Fruit fly (Drosophila melanogaster) whole organism, embryonic: Measurements from ENCODE around the gene Pi3K21B.

ENCODE experiments used
- Atf6 ChIP-seq: fragments of 200-800 bp; sonication (Bioruptor generic); IDR thresholded peaks from 2 replicates; pipeline ENCODE4 v1.3.6; 2022; ENCODE audit warnings: missing biosample characterization, missing genetic modification characterization
- Bgb ChIP-seq: fragments of 200-800 bp; sonication (Bioruptor generic); IDR thresholded peaks from 2 replicates; pipeline ENCODE4 v1.3.6; 2022; ENCODE audit warnings: missing biosample characterization, missing genetic modification characterization; ENCODE audit not compliant: partially characterized antibody
- CG11695 ChIP-seq: fragments of 200-800 bp; sonication (Bioruptor generic); IDR thresholded peaks from 3 replicates; pipeline ENCODE4 v1.3.6; 2022; ENCODE audit warnings: missing biosample characterization, missing genetic modification characterization
- CG11723 ChIP-seq: fragments of 200-800 bp; sonication (Bioruptor generic); optimal IDR thresholded peaks from 2 replicates; lab custom pipeline; 2017; ENCODE audit warnings: missing biosample characterization, mild to moderate bottlenecking, missing genetic modification characterization
- CG13424 ChIP-seq: fragments of 200-800 bp; sonication (Bioruptor generic); optimal IDR thresholded peaks from 2 replicates; lab custom pipeline; 2019; ENCODE audit warnings: missing biosample characterization, mild to moderate bottlenecking, missing genetic modification characterization, moderate library complexity
- CG14014 ChIP-seq: fragments of 200-800 bp; sonication (Bioruptor generic); IDR thresholded peaks from 2 replicates; pipeline ENCODE4 v1.3.6; 2022; ENCODE audit warnings: missing biosample characterization, missing genetic modification characterization
- CG31365 ChIP-seq: fragments of 200-800 bp; sonication (Bioruptor generic); optimal IDR thresholded peaks from 2 replicates; lab custom pipeline; 2018; ENCODE audit warnings: missing biosample characterization, mild to moderate bottlenecking, missing genetic modification characterization
- CG33557 ChIP-seq: fragments of 200-800 bp; sonication (Bioruptor generic); optimal IDR thresholded peaks from 2 replicates; lab custom pipeline; 2019; ENCODE audit warnings: missing biosample characterization, mild to moderate bottlenecking, missing genetic modification characterization, moderate library complexity
- CG3847 ChIP-seq: fragments of 200-800 bp; sonication (Bioruptor generic); IDR thresholded peaks from 2 replicates; pipeline ENCODE4 v1.3.6; 2022; ENCODE audit warnings: missing biosample characterization, missing genetic modification characterization
- CG4328 ChIP-seq: fragments of 200-800 bp; sonication (Bioruptor generic); optimal IDR thresholded peaks from 3 replicates; lab custom pipeline; 2017; ENCODE audit warnings: missing biosample characterization, missing genetic modification reagents, missing genetic modification characterization
- CG4404 ChIP-seq: fragments of 200-800 bp; sonication (Bioruptor generic); IDR thresholded peaks from 2 replicates; pipeline ENCODE4 v1.3.6; 2022; ENCODE audit warnings: missing biosample characterization, missing genetic modification characterization
- CG4617 ChIP-seq: fragments of 200-800 bp; sonication (Bioruptor generic); optimal IDR thresholded peaks from 3 replicates; lab custom pipeline; 2016; ENCODE audit warnings: missing biosample characterization, missing genetic modification characterization, borderline replicate concordance
- CG6654 ChIP-seq: fragments of 200-800 bp; sonication (Bioruptor generic); optimal IDR thresholded peaks from 2 replicates; lab custom pipeline; 2017; ENCODE audit warnings: missing biosample characterization, mild to moderate bottlenecking, missing genetic modification characterization
- CG6689 ChIP-seq: fragments of 200-800 bp; sonication (Bioruptor generic); IDR thresholded peaks from 2 replicates; pipeline ENCODE4 v1.3.6; 2022; ENCODE audit warnings: missing biosample characterization, missing genetic modification characterization
- CG7928 ChIP-seq: fragments of 200-800 bp; sonication (Bioruptor generic); optimal IDR thresholded peaks from 2 replicates; lab custom pipeline; 2017; ENCODE audit warnings: missing biosample characterization, mild to moderate bottlenecking, missing genetic modification characterization
- CG8359 ChIP-seq: fragments of 200-800 bp; sonication (Bioruptor generic); optimal IDR thresholded peaks from 2 replicates; lab custom pipeline; 2017; ENCODE audit warnings: missing biosample characterization, mild to moderate bottlenecking, missing genetic modification characterization, borderline replicate concordance
- CG9727 ChIP-seq: fragments of 200-800 bp; sonication (Bioruptor generic); optimal IDR thresholded peaks from 3 replicates; lab custom pipeline; 2017; ENCODE audit warnings: missing biosample characterization, mild to moderate bottlenecking, missing genetic modification characterization
- CTCF ChIP-seq: fragments of 200-800 bp; sonication (Bioruptor generic); optimal IDR thresholded peaks from 2 replicates; lab custom pipeline; 2017; ENCODE audit warnings: missing biosample characterization, mild to moderate bottlenecking, missing genetic modification characterization, moderate library complexity
- D19A ChIP-seq: fragments of 200-800 bp; optimal IDR thresholded peaks from 3 replicates; lab custom pipeline; 2019; ENCODE audit warnings: missing biosample characterization, mild to moderate bottlenecking, missing genetic modification characterization, moderate library complexity
- Dll ChIP-seq: fragments of 200-800 bp; sonication (Bioruptor generic); IDR thresholded peaks from 4 replicates; pipeline ENCODE4 v1.3.6; 2022; ENCODE audit warnings: missing biosample characterization, missing genetic modification characterization; ENCODE audit not compliant: partially characterized antibody
- HLHmδ ChIP-seq: fragments of 200-800 bp; sonication (Bioruptor generic); optimal IDR thresholded peaks from 2 replicates; lab custom pipeline; 2018; ENCODE audit warnings: missing biosample characterization, mild to moderate bottlenecking, missing genetic modification characterization, moderate library complexity
- Hr51 ChIP-seq, 2 experiments: fragments of 200-800 bp; sonication (Bioruptor generic); optimal IDR thresholded peaks; 2 replicates in 1 of 2; 3 replicates in 1 of 2; lab custom pipeline; 2016 to 2018; ENCODE audit warnings: missing biosample characterization in 2 of 2, missing genetic modification characterization in 2 of 2, mild to moderate bottlenecking in 1 of 2, moderate library complexity in 1 of 2
- Hr78 ChIP-seq, 2 experiments: fragments of 200-800 bp in 1 of 2; fragments of >200 bp in 1 of 2; sonication (Bioruptor generic) in 1 of 2; optimal IDR thresholded peaks; 2 replicates each; lab custom pipeline; 2017 to 2019; ENCODE audit warnings: missing biosample characterization in 2 of 2, missing genetic modification characterization in 2 of 2, mild to moderate bottlenecking in 1 of 2, moderate library complexity in 1 of 2
- Kr ChIP-seq: fragments of 200-800 bp; sonication (Bioruptor generic); optimal IDR thresholded peaks from 2 replicates; lab custom pipeline; 2017; ENCODE audit warnings: missing biosample characterization, mild to moderate bottlenecking, missing genetic modification characterization
- Lhr ChIP-seq: fragments of 200-800 bp; sonication (Bioruptor generic); optimal IDR thresholded peaks from 3 replicates; lab custom pipeline; 2017; ENCODE audit warnings: mild to moderate bottlenecking, missing biosample characterization, missing genetic modification reagents, missing genetic modification characterization
- Med ChIP-seq: fragments of 200-800 bp; sonication (Bioruptor generic); peaks from one replicate; lab custom pipeline; 2016; ENCODE audit warnings: missing biosample characterization, missing genetic modification characterization, mild to moderate bottlenecking, inconsistent platforms, moderate library complexity
- Myb ChIP-seq: fragments of 200-800 bp; sonication (Bioruptor generic); optimal IDR thresholded peaks from 2 replicates; lab custom pipeline; 2016; ENCODE audit warnings: missing biosample characterization, missing genetic modification characterization
- Nf-YB ChIP-seq: fragments of 200-800 bp; sonication (Bioruptor generic); optimal IDR thresholded peaks from 3 replicates; lab custom pipeline; 2019; ENCODE audit warnings: missing biosample characterization, mild to moderate bottlenecking, missing genetic modification characterization, moderate library complexity
- NfI ChIP-seq: fragments of 200-800 bp; sonication (Bioruptor generic); optimal IDR thresholded peaks from 3 replicates; lab custom pipeline; 2018; ENCODE audit warnings: missing biosample characterization, mild to moderate bottlenecking, missing genetic modification characterization, moderate library complexity
- Oli ChIP-seq: fragments of 200-800 bp; sonication (Bioruptor generic); optimal IDR thresholded peaks from 2 replicates; lab custom pipeline; 2018; ENCODE audit warnings: missing biosample characterization, mild to moderate bottlenecking, missing genetic modification characterization, moderate library complexity
- Sox102F ChIP-seq: fragments of 200-800 bp; sonication (Bioruptor generic); optimal IDR thresholded peaks from 2 replicates; lab custom pipeline; 2018; ENCODE audit warnings: missing biosample characterization, mild to moderate bottlenecking, missing genetic modification characterization, moderate library complexity
- amos ChIP-seq: fragments of 200-800 bp; sonication (Bioruptor generic); IDR thresholded peaks from 2 replicates; pipeline ENCODE4 v1.3.6; 2022; ENCODE audit warnings: missing biosample characterization, missing genetic modification characterization; ENCODE audit not compliant: partially characterized antibody
- aop ChIP-seq: fragments of 200-800 bp; sonication (Bioruptor generic); IDR thresholded peaks from 2 replicates; pipeline ENCODE4 v1.3.6; 2022; ENCODE audit warnings: missing biosample characterization, missing genetic modification characterization
- ato ChIP-seq: fragments of 200-800 bp; sonication (Bioruptor generic); IDR thresholded peaks from 2 replicates; pipeline ENCODE4 v1.3.6; 2022; ENCODE audit warnings: missing biosample characterization, missing genetic modification characterization; ENCODE audit not compliant: partially characterized antibody
- az2 ChIP-seq: fragments of 200-800 bp; sonication (Bioruptor generic); optimal IDR thresholded peaks from 3 replicates; lab custom pipeline; 2016; ENCODE audit warnings: missing biosample characterization, missing genetic modification characterization
- caup ChIP-seq: fragments of 200-800 bp; sonication (Bioruptor generic); optimal IDR thresholded peaks from 3 replicates; lab custom pipeline; 2017; ENCODE audit warnings: missing biosample characterization, mild to moderate bottlenecking, missing genetic modification characterization, moderate library complexity; ENCODE audit not compliant: severe bottlenecking
- disco-r ChIP-seq: fragments of 200-800 bp; sonication (Bioruptor generic); optimal IDR thresholded peaks from 2 replicates; lab custom pipeline; 2016; ENCODE audit warnings: missing biosample characterization, missing genetic modification characterization
- gcm ChIP-seq: fragments of 200-800 bp; sonication (Bioruptor generic); optimal IDR thresholded peaks from 2 replicates; lab custom pipeline; 2019; ENCODE audit warnings: missing biosample characterization, mild to moderate bottlenecking, missing genetic modification characterization, moderate library complexity
- gem ChIP-seq: fragments of 200-800 bp; sonication (Bioruptor generic); optimal IDR thresholded peaks from 2 replicates; lab custom pipeline; 2019; ENCODE audit warnings: missing biosample characterization, mild to moderate bottlenecking, missing genetic modification characterization, moderate library complexity
- gfzf ChIP-seq: fragments of 200-800 bp; sonication (Bioruptor generic); optimal IDR thresholded peaks from 2 replicates; lab custom pipeline; 2016; ENCODE audit warnings: missing biosample characterization, mild to moderate bottlenecking, missing genetic modification characterization, moderate library complexity
- gsb ChIP-seq: fragments of 200-800 bp; sonication (Bioruptor generic); IDR thresholded peaks from 2 replicates; pipeline ENCODE4 v1.3.6; 2022; ENCODE audit warnings: missing biosample characterization, missing genetic modification characterization
- pan ChIP-seq, 4 experiments: fragments of >200 bp in 3 of 4; fragments of 200-800 bp in 1 of 4; sonication (Bioruptor generic) in 1 of 4; optimal IDR thresholded peaks in 3 of 4; IDR thresholded peaks in 1 of 4; 2 replicates each; pipeline versions ENCODE4 v1.3.6 to Lab custom; 2017 to 2022; ENCODE audit warnings: missing biosample characterization in 2 of 4, missing genetic modification characterization in 2 of 4, mixed read lengths in 1 of 4
- ro ChIP-seq: fragments of 200-800 bp; sonication (Bioruptor generic); IDR thresholded peaks from 2 replicates; pipeline ENCODE4 v1.3.6; 2022; ENCODE audit warnings: missing biosample characterization, missing genetic modification characterization
- tgo ChIP-seq: fragments of 200-800 bp; sonication (Bioruptor generic); IDR thresholded peaks from 3 replicates; pipeline ENCODE4 v1.3.6; 2022; ENCODE audit warnings: missing biosample characterization, missing genetic modification characterization
- vnd ChIP-seq: fragments of 200-800 bp; sonication (Bioruptor generic); IDR thresholded peaks from 3 replicates; pipeline ENCODE4 v1.3.6; 2022; ENCODE audit warnings: missing biosample characterization, missing genetic modification characterization; ENCODE audit not compliant: partially characterized antibody

The Pi3K21B gene

dm6 chr2L:292301-292700 lies 5.4 kb upstream of the Pi3K21B start, which contains the start of gene CG11562 (continued):
- peak; percentile 53; the same call in 1 of the 4 replicates for TF ChIP-seq Dll (GFP tag; lab: Robert Waterston, UW)
- TF ChIP-seq gcm (GFP tag; lab: Kevin White, UChicago), result no peak
- no peak for TF ChIP-seq CG4404
- no peak for TF ChIP-seq Oli (tag; lab: Kevin White, UChicago)
- no peak for TF ChIP-seq gsb (GFP tag; lab: Robert Waterston, UW)
- TF ChIP-seq CTCF (GFP tag; lab: Kevin White, UChicago), result peak; percentile 44
- TF ChIP-seq CG7928 (GFP tag; lab: Kevin White, UChicago), result no peak
- TF ChIP-seq gfzf, result peak; percentile 76
- TF ChIP-seq CG11695 (GFP tag; lab: Robert Waterston, UW), result no peak
- TF ChIP-seq Nf-YB (GFP tag; lab: Kevin White, UChicago), result no peak
- TF ChIP-seq CG4617 (GFP tag; lab: Kevin White, UChicago), result no peak

DNA sequence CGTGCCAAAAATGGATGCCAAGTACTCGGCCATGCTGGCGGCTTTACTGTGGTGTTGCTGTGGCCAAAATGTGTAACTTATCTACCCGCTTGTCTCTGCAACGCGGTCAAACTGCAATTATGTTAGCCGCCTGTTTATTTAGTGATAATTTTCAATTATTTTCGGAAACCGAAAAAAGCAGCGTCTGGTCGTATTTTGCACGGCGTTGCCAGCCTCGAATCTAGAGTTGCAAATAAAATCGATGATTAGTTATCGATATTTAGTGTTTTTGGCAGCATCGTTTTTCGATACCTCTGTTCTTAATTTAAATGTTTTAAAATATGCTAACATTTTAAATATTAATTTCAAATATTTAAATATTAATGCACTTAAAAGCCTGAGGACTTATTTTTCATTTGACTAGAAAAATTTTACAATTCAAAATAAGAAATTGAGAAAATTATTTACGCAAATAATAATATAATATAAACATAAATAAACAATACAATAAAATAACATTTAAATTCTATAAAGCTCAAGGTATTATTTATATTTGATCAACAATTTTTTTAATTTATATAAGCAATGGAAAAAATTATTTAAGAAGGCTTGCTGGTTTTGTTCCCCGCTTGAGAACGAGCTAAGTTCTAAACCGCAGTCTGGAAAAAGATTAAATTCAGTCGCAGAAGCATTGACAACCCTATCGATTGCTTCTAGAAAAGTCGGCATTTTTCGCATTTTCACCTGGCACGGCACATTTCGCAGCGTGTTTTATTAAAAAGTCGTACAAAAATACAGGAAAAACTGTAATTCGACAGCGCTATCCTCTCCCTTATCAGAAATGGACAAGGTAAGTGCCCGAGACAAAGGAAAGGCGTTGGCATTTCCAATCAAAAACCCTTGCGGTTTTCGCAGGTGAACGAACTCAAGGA lies 3.0 kb upstream of the Pi3K21B start, which contains the start of the genes U2af38 and Stip1:
U2af38 (minus strand) TSS at position 230 of the 911 bp plus-strand sequence.
Stip1 (plus strand) TSS at position 671 of the 911 bp plus-strand sequence.
- TF ChIP-seq vnd (GFP tag; lab: Robert Waterston, UW) (peak; percentile 58; the same call in 1 of the 3 replicates), aop (no peak), Hr51 (GFP tag; optimal IDR thresholded peaks at IDR 0.05; lab: Kevin White, UChicago) (peak in 1 of 2 experiments; percentile 3), disco-r (no peak), CG31365 (tag; lab: Kevin White, UChicago) (no peak), Kr (no peak), Bgb (GFP tag; lab: Robert Waterston, UW) (peak; percentile 62), ato (GFP tag; lab: Robert Waterston, UW) (no peak), Atf6 (GFP tag; lab: Robert Waterston, UW) (0 out of 2 replicates have a peak, but pooled peaks have one; percentile 33), CG8359 (GFP tag; lab: Kevin White, UChicago) (no peak), ro (GFP tag; lab: Robert Waterston, UW) (no peak), CG11723 (no peak), HLHmδ (GFP tag; lab: Kevin White, UChicago) (no peak), CG3847 (peak; percentile 55), CG6654 (GFP tag; lab: Kevin White, UChicago) (no peak), CG33557 (GFP tag; lab: Kevin White, UChicago) (no peak), az2 (peak; percentile 1), Sox102F (GFP tag; lab: Kevin White, UChicago) (no peak), caup (no peak), Med (GFP tag; lab: Kevin White, UChicago) (peak; percentile 73), amos (GFP tag; lab: Robert Waterston, UW) (peak; percentile 69; the same call in 1 of the 2 replicates), CG13424 (tag; lab: Kevin White, UChicago) (peak; percentile 15), NfI (GFP tag; lab: Kevin White, UChicago) (no peak), CG9727 (GFP tag; lab: Kevin White, UChicago) (no peak), Lhr (GFP tag; lab: Kevin White, UChicago) (peak; percentile 35), CG4328 (GFP tag; lab: Kevin White, UChicago) (peak; percentile 24), pan (optimal IDR thresholded peaks at IDR 0.05; lab: Kevin White, UChicago) (no peak), pan (GFP tag; optimal IDR thresholded peaks at IDR 0.05 in 1 of 2, IDR thresholded peaks at IDR 0.05 in 1 of 2) (no peak), CG6689 (GFP tag; lab: Robert Waterston, UW) (no peak), tgo (GFP tag; lab: Robert Waterston, UW) (no peak), CG14014 (no peak), Hr78 (GFP tag; optimal IDR thresholded peaks at IDR 0.05; lab: Kevin White, UChicago) (no peak), gem (tag; lab: Kevin White, UChicago) (peak; percentile 50), Myb (GFP tag; lab: Kevin White, UChicago) (peak; percentile 6), D19A (peak; percentile 15)
